Worm (Caenorhabditis elegans): ENCODE measurements around the gene ZK287.7.

- TF ChIP-seq lsy-2 (tag; optimal IDR thresholded peaks at IDR 0.05), result no peak
- no peak for TF ChIP-seq ztf-11 (tag; optimal IDR thresholded peaks at IDR 0.05)
- no peak for TF ChIP-seq blmp-1 (tag; optimal IDR thresholded peaks at IDR 0.05)
- TF ChIP-seq flh-1 (GFP tag; optimal IDR thresholded peaks at IDR 0.05), result no peak
These were observed 23.5 kb downstream of the ZK287.7 start, which contains the start of gene str-188 for ce11 chrV:9716397-9716796.

Data from whole organism, mixed stage, embryonic.